Fruit fly (Drosophila melanogaster) whole organism, embryonic: ENCODE results near the gene Hou.

Experiments used
- Bgb ChIP-seq: fragments of 200-800 bp; sonication (Bioruptor generic); IDR thresholded peaks from 2 replicates; pipeline ENCODE4 v1.3.6; 2022; ENCODE audit warnings: missing biosample characterization, missing genetic modification characterization; ENCODE audit not compliant: partially characterized antibody
- Bteb2 ChIP-seq: fragments of 200-800 bp; sonication (Bioruptor generic); optimal IDR thresholded peaks from 2 replicates; lab custom pipeline; 2016; ENCODE audit warnings: missing biosample characterization, missing genetic modification characterization
- CG10959 ChIP-seq: fragments of 200-800 bp; sonication (Bioruptor generic); IDR thresholded peaks from 2 replicates; pipeline ENCODE4 v1.3.6; 2022; ENCODE audit warnings: missing biosample characterization, missing genetic modification characterization
- CG12104 ChIP-seq: fragments of 200-800 bp; sonication (Bioruptor generic); optimal IDR thresholded peaks from 3 replicates; lab custom pipeline; 2016; ENCODE audit warnings: missing biosample characterization, missing genetic modification characterization
- CG12659 ChIP-seq: fragments of 200-800 bp; sonication (Bioruptor generic); optimal IDR thresholded peaks from 3 replicates; lab custom pipeline; 2017; ENCODE audit warnings: mild to moderate bottlenecking, missing biosample characterization, missing genetic modification reagents, missing genetic modification characterization
- CG13287 ChIP-seq: fragments of 200-800 bp; sonication (Bioruptor generic); IDR thresholded peaks from 2 replicates; pipeline ENCODE4 v1.3.6; 2022; ENCODE audit warnings: missing biosample characterization, missing genetic modification characterization; ENCODE audit not compliant: partially characterized antibody
- CG13894 ChIP-seq: fragments of 200-800 bp; sonication (Bioruptor generic); optimal IDR thresholded peaks from 3 replicates; lab custom pipeline; 2018; ENCODE audit warnings: missing biosample characterization, mild to moderate bottlenecking, missing genetic modification characterization, moderate library complexity
- CG14710 ChIP-seq: fragments of 200-800 bp; sonication (Bioruptor generic); optimal IDR thresholded peaks from 3 replicates; lab custom pipeline; 2019; ENCODE audit warnings: missing biosample characterization, mild to moderate bottlenecking, missing genetic modification characterization, moderate library complexity
- CG15479 ChIP-seq: fragments of 200-800 bp; sonication (Bioruptor generic); optimal IDR thresholded peaks from 3 replicates; lab custom pipeline; 2019; ENCODE audit warnings: missing biosample characterization, mild to moderate bottlenecking, missing genetic modification characterization, moderate library complexity
- CG16813 ChIP-seq: fragments of 200-800 bp; sonication (Bioruptor generic); IDR thresholded peaks from 3 replicates; pipeline ENCODE4 v1.3.6; 2022; ENCODE audit warnings: missing biosample characterization, missing genetic modification characterization; ENCODE audit not compliant: partially characterized antibody
- CG1792 ChIP-seq: fragments of 200-800 bp; sonication (Bioruptor generic); optimal IDR thresholded peaks from 2 replicates; lab custom pipeline; 2016; ENCODE audit warnings: missing biosample characterization, missing genetic modification characterization
- CG18619 ChIP-seq: fragments of 200-800 bp; sonication (Bioruptor generic); optimal IDR thresholded peaks from 3 replicates; lab custom pipeline; 2017; ENCODE audit warnings: missing biosample characterization, mild to moderate bottlenecking, missing genetic modification characterization
- CG2712 ChIP-seq: fragments of 200-800 bp; optimal IDR thresholded peaks from 3 replicates; lab custom pipeline; 2019; ENCODE audit warnings: missing biosample characterization, mild to moderate bottlenecking, missing genetic modification characterization, moderate library complexity
- CG32772 ChIP-seq: fragments of 200-800 bp; sonication (Bioruptor generic); IDR thresholded peaks from 2 replicates; pipeline ENCODE4 v1.3.6; 2022; ENCODE audit warnings: missing biosample characterization, missing genetic modification characterization
- CG4404 ChIP-seq: fragments of 200-800 bp; sonication (Bioruptor generic); IDR thresholded peaks from 2 replicates; pipeline ENCODE4 v1.3.6; 2022; ENCODE audit warnings: missing biosample characterization, missing genetic modification characterization
- CG4617 ChIP-seq: fragments of 200-800 bp; sonication (Bioruptor generic); optimal IDR thresholded peaks from 3 replicates; lab custom pipeline; 2016; ENCODE audit warnings: missing biosample characterization, missing genetic modification characterization, borderline replicate concordance
- CG8944 ChIP-seq: fragments of 200-800 bp; sonication (Bioruptor generic); optimal IDR thresholded peaks from 3 replicates; lab custom pipeline; 2016; ENCODE audit warnings: missing biosample characterization, missing genetic modification characterization
- Doc3 ChIP-seq: fragments of 200-800 bp; sonication (Bioruptor generic); IDR thresholded peaks from 3 replicates; pipeline ENCODE4 v1.3.6; 2022; ENCODE audit warnings: missing biosample characterization, missing genetic modification characterization; ENCODE audit not compliant: partially characterized antibody
- Dref ChIP-seq: fragments of 200-800 bp; sonication (Bioruptor generic); IDR thresholded peaks from 2 replicates; pipeline ENCODE4 v1.3.6; 2022; ENCODE audit warnings: missing biosample characterization, missing genetic modification characterization
- MTF-1 ChIP-seq: fragments of 200-800 bp; sonication (Bioruptor generic); optimal IDR thresholded peaks from 2 replicates; lab custom pipeline; 2018; ENCODE audit warnings: missing biosample characterization, mild to moderate bottlenecking, missing genetic modification characterization, borderline replicate concordance
- Med ChIP-seq: fragments of 200-800 bp; sonication (Bioruptor generic); peaks from one replicate; lab custom pipeline; 2016; ENCODE audit warnings: missing biosample characterization, missing genetic modification characterization, mild to moderate bottlenecking, inconsistent platforms, moderate library complexity
- Myb ChIP-seq: fragments of 200-800 bp; sonication (Bioruptor generic); optimal IDR thresholded peaks from 2 replicates; lab custom pipeline; 2016; ENCODE audit warnings: missing biosample characterization, missing genetic modification characterization
- NFAT ChIP-seq: fragments of 200-800 bp; sonication (Bioruptor generic); IDR thresholded peaks from 2 replicates; pipeline ENCODE4 v1.3.6; 2022; ENCODE audit warnings: missing biosample characterization, missing genetic modification characterization
- Neu2 ChIP-seq: fragments of 200-800 bp; sonication (Bioruptor generic); optimal IDR thresholded peaks from 3 replicates; lab custom pipeline; 2016; ENCODE audit warnings: missing biosample characterization, missing genetic modification characterization, borderline replicate concordance
- Scr ChIP-seq: fragments of 200-800 bp; sonication (Bioruptor generic); IDR thresholded peaks from 2 replicates; pipeline ENCODE4 v1.3.6; 2022; ENCODE audit warnings: missing biosample characterization, missing genetic modification characterization; ENCODE audit not compliant: partially characterized antibody
- Side ChIP-seq: fragments of 200-800 bp; sonication (Bioruptor generic); optimal IDR thresholded peaks from 2 replicates; lab custom pipeline; 2016; ENCODE audit warnings: missing biosample characterization, missing genetic modification characterization
- Sin3A ChIP-seq: fragments of >200 bp; optimal IDR thresholded peaks from 2 replicates; lab custom pipeline; 2018
- Stat92E ChIP-seq, 3 experiments: fragments of >200 bp in 2 of 3; fragments of 200-800 bp in 1 of 3; sonication (Bioruptor generic) in 1 of 3; optimal IDR thresholded peaks; 2 replicates each; lab custom pipeline; 2017 to 2019; ENCODE audit warnings: missing biosample characterization in 3 of 3, missing genetic modification characterization in 3 of 3, mild to moderate bottlenecking in 1 of 3, moderate library complexity in 1 of 3
- YL-1 ChIP-seq: fragments of 200-800 bp; sonication (Bioruptor generic); optimal IDR thresholded peaks from 3 replicates; lab custom pipeline; 2017; ENCODE audit warnings: missing biosample characterization, mild to moderate bottlenecking, missing genetic modification characterization
- ase ChIP-seq: fragments of 200-800 bp; sonication (Bioruptor generic); IDR thresholded peaks from 3 replicates; pipeline ENCODE4 v1.3.6; 2022; ENCODE audit warnings: missing biosample characterization, missing genetic modification characterization
- bbx ChIP-seq: fragments of 200-800 bp; sonication (Bioruptor generic); IDR thresholded peaks from 2 replicates; pipeline ENCODE4 v1.3.6; 2022; ENCODE audit warnings: missing biosample characterization, missing genetic modification characterization; ENCODE audit not compliant: partially characterized antibody
- bcd ChIP-seq: fragments of 200-800 bp; sonication (Bioruptor generic); optimal IDR thresholded peaks from 2 replicates; lab custom pipeline; 2017; ENCODE audit warnings: missing biosample characterization, mild to moderate bottlenecking, missing genetic modification characterization
- caup ChIP-seq: fragments of 200-800 bp; sonication (Bioruptor generic); optimal IDR thresholded peaks from 3 replicates; lab custom pipeline; 2017; ENCODE audit warnings: missing biosample characterization, mild to moderate bottlenecking, missing genetic modification characterization, moderate library complexity; ENCODE audit not compliant: severe bottlenecking
- gfzf ChIP-seq: fragments of 200-800 bp; sonication (Bioruptor generic); optimal IDR thresholded peaks from 2 replicates; lab custom pipeline; 2016; ENCODE audit warnings: missing biosample characterization, mild to moderate bottlenecking, missing genetic modification characterization, moderate library complexity
- her ChIP-seq: fragments of 200-800 bp; sonication (Bioruptor generic); optimal IDR thresholded peaks from 2 replicates; lab custom pipeline; 2016; ENCODE audit warnings: missing biosample characterization, missing genetic modification characterization
- hth ChIP-seq: fragments of >200 bp; optimal IDR thresholded peaks from 2 replicates; lab custom pipeline; 2017; ENCODE audit warnings: inconsistent platforms
- knrl ChIP-seq: fragments of 200-800 bp; sonication (Bioruptor generic); IDR thresholded peaks from 3 replicates; pipeline ENCODE4 v1.3.6; 2022; ENCODE audit warnings: missing biosample characterization, missing genetic modification characterization; ENCODE audit not compliant: partially characterized antibody
- mam ChIP-seq: fragments of 200-800 bp; sonication (Bioruptor generic); optimal IDR thresholded peaks from 3 replicates; lab custom pipeline; 2016; ENCODE audit warnings: missing biosample characterization, missing genetic modification characterization
- odd ChIP-seq: fragments of 200-800 bp; sonication (Bioruptor generic); optimal IDR thresholded peaks from 2 replicates; lab custom pipeline; 2017; ENCODE audit warnings: missing biosample characterization, mild to moderate bottlenecking, missing genetic modification characterization
- pb ChIP-seq: fragments of 200-800 bp; sonication (Bioruptor generic); optimal IDR thresholded peaks from 3 replicates; lab custom pipeline; 2016; ENCODE audit warnings: missing biosample characterization, missing genetic modification characterization
- pzg ChIP-seq: fragments of 200-800 bp; sonication (Bioruptor generic); optimal IDR thresholded peaks from 3 replicates; lab custom pipeline; 2018; ENCODE audit warnings: missing biosample characterization, mild to moderate bottlenecking, missing genetic modification characterization, moderate library complexity
- sima ChIP-seq: fragments of 200-800 bp; sonication (Bioruptor generic); optimal IDR thresholded peaks from 2 replicates; lab custom pipeline; 2016; ENCODE audit warnings: missing biosample characterization, missing genetic modification characterization
- sisA ChIP-seq: fragments of 200-800 bp; sonication (Bioruptor generic); IDR thresholded peaks from 2 replicates; pipeline ENCODE4 v1.3.6; 2022; ENCODE audit warnings: missing biosample characterization, missing genetic modification characterization
- stwl ChIP-seq: fragments of 200-800 bp; sonication (Bioruptor generic); optimal IDR thresholded peaks from 3 replicates; lab custom pipeline; 2018; ENCODE audit warnings: missing biosample characterization, mild to moderate bottlenecking, missing genetic modification characterization, moderate library complexity
- tgo ChIP-seq: fragments of 200-800 bp; sonication (Bioruptor generic); IDR thresholded peaks from 3 replicates; pipeline ENCODE4 v1.3.6; 2022; ENCODE audit warnings: missing biosample characterization, missing genetic modification characterization
- tio ChIP-seq: fragments of 200-800 bp; sonication (Bioruptor generic); optimal IDR thresholded peaks from 2 replicates; lab custom pipeline; 2017; ENCODE audit warnings: missing biosample characterization, missing genetic modification characterization, inconsistent platforms
- tll ChIP-seq, 2 experiments: fragments of 200-800 bp in 1 of 2; fragments of >200 bp in 1 of 2; sonication (Bioruptor generic) in 1 of 2; optimal IDR thresholded peaks; 2 replicates each; lab custom pipeline; 2017 to 2019; ENCODE audit warnings: missing biosample characterization in 2 of 2, missing genetic modification characterization in 2 of 2, mild to moderate bottlenecking in 1 of 2, moderate library complexity in 1 of 2
- trem ChIP-seq: fragments of 200-800 bp; optimal IDR thresholded peaks from 3 replicates; lab custom pipeline; 2019; ENCODE audit warnings: missing biosample characterization, mild to moderate bottlenecking, missing genetic modification characterization, moderate library complexity
- usp ChIP-seq: fragments of >200 bp; optimal IDR thresholded peaks from 2 replicates; lab custom pipeline; 2017; ENCODE audit warnings: missing biosample characterization, missing genetic modification characterization
- vfl ChIP-seq: fragments of 200-800 bp; sonication (Bioruptor generic); optimal IDR thresholded peaks from 2 replicates; lab custom pipeline; 2016; ENCODE audit warnings: missing biosample characterization, missing genetic modification characterization

The Hou gene

DNA sequence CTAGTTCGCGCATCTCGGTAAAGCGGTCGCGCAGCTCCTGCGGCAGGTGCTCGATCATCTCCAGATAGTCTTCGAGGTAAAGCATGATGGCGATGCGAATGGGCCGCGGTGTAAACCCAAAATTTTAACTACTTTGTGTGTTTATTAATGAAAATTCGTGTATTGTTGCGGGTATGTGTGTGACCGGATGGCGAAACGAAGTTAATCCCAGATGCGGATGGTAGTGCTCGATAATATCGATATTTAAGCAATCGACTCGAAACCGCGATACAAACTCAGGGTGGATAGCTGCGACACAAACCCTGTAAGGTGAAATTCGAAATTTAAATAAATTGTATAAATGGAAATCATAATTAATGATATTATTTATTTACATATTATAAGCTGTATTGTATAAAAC lies 2.6 kb upstream of the Hou start, which contains the start of gene Ing3 (continued):
- TF ChIP-seq CG32772 (GFP tag; lab: Robert Waterston, UW) (no peak), tio (no peak), ase (no peak), CG4404 (GFP tag; lab: Robert Waterston, UW) (no peak), stwl (peak; percentile 30), Stat92E (GFP tag; optimal IDR thresholded peaks at IDR 0.05; lab: Kevin White, UChicago) (no peak), Side (GFP tag; lab: Kevin White, UChicago) (no peak), bbx (GFP tag; lab: Robert Waterston, UW) (peak; percentile 77), CG10959 (no peak), trem (peak; percentile 80), CG18619 (GFP tag; lab: Kevin White, UChicago) (no peak), CG16813 (GFP tag; lab: Robert Waterston, UW) (peak; percentile 74), MTF-1 (GFP tag; lab: Kevin White, UChicago) (no peak), tll (GFP tag; optimal IDR thresholded peaks at IDR 0.05; lab: Kevin White, UChicago) (no peak), CG4617 (GFP tag; lab: Kevin White, UChicago) (peak; percentile 70), mam (GFP tag; lab: Kevin White, UChicago) (no peak), Bteb2 (GFP tag; lab: Kevin White, UChicago) (no peak), pb (no peak), knrl (GFP tag; lab: Robert Waterston, UW) (peak; percentile 60), Doc3 (GFP tag; lab: Robert Waterston, UW) (peak; percentile 40; the same call in 1 of the 3 replicates), vfl (GFP tag; lab: Kevin White, UChicago) (no peak), YL-1 (GFP tag; lab: Kevin White, UChicago) (peak; percentile 23), sisA (no peak), CG1792 (GFP tag; lab: Kevin White, UChicago) (no peak), CG15479 (GFP tag; lab: Kevin White, UChicago) (no peak), usp (GFP tag; lab: Kevin White, UChicago) (no peak), Bgb (GFP tag; lab: Robert Waterston, UW) (peak; percentile 74), pzg (GFP tag; lab: Kevin White, UChicago) (peak; percentile 87), sima (GFP tag; lab: Kevin White, UChicago) (no peak), Neu2 (GFP tag; lab: Kevin White, UChicago) (no peak), odd (GFP tag; lab: Kevin White, UChicago) (no peak), her (GFP tag; lab: Kevin White, UChicago) (peak; percentile 57), CG14710 (peak; percentile 38), Myb (peak; percentile 31), CG12659 (GFP tag; lab: Kevin White, UChicago) (peak; percentile 19), tgo (GFP tag; lab: Robert Waterston, UW) (no peak), Sin3A (lab: Kevin White, UChicago) (peak; percentile 29), CG12104 (GFP tag; lab: Kevin White, UChicago) (no peak), Med (GFP tag; lab: Kevin White, UChicago) (peak; percentile 49), Dref (GFP tag; lab: Robert Waterston, UW) (peak; percentile 86), hth (lab: Kevin White, UChicago) (no peak), CG8944 (GFP tag; lab: Kevin White, UChicago) (no peak), CG2712 (tag; lab: Kevin White, UChicago) (peak; percentile 12), Scr (GFP tag; lab: Robert Waterston, UW) (peak; percentile 69), NFAT (GFP tag; lab: Robert Waterston, UW) (no peak), CG13287 (GFP tag; lab: Robert Waterston, UW) (peak; percentile 75), gfzf (GFP tag; lab: Kevin White, UChicago) (peak; percentile 83), bcd (GFP tag; lab: Kevin White, UChicago) (no peak), CG13894 (tag; lab: Kevin White, UChicago) (no peak), caup (GFP tag; lab: Kevin White, UChicago) (no peak)
